Worm (Caenorhabditis elegans) whole organism, late embryonic: ENCODE measurements around the gene magu-2.

ENCODE experiments used
- ama-1 ChIP-seq: fragments of 150-350 bp; optimal IDR thresholded peaks from 2 replicates; lab custom pipeline; 2014
- ceh-24 ChIP-seq: sonication (generic microtip); optimal IDR thresholded peaks from 2 replicates; lab custom pipeline; 2016; ENCODE audit warnings: mild to moderate bottlenecking, missing genetic modification characterization, missing compliant biosample characterization
- ceh-34 ChIP-seq: sonication (generic microtip); optimal IDR thresholded peaks from 2 replicates; lab custom pipeline; 2016; ENCODE audit warnings: mild to moderate bottlenecking, missing genetic modification characterization, missing compliant biosample characterization
- ceh-48 ChIP-seq: sonication (generic microtip); optimal IDR thresholded peaks from 2 replicates; lab custom pipeline; 2016; ENCODE audit warnings: missing genetic modification characterization, inconsistent platforms, missing compliant biosample characterization
- dve-1 ChIP-seq: sonication (generic microtip); optimal IDR thresholded peaks from 2 replicates; lab custom pipeline; 2017; ENCODE audit warnings: antibody characterized with exemption, mild to moderate bottlenecking, missing genetic modification characterization, missing compliant biosample characterization
- lim-6 ChIP-seq: sonication (generic microtip); optimal IDR thresholded peaks from 2 replicates; lab custom pipeline; 2016; ENCODE audit warnings: missing genetic modification characterization, missing compliant biosample characterization
- pat-9 ChIP-seq: fragments of 200-800 bp; sonication (Bioruptor generic); optimal IDR thresholded peaks from 2 replicates; lab custom pipeline; 2018; ENCODE audit warnings: mild to moderate bottlenecking, missing genetic modification characterization, moderate library complexity, missing compliant biosample characterization
- unc-86 ChIP-seq: sonication (generic microtip); optimal IDR thresholded peaks from 2 replicates; lab custom pipeline; 2016; ENCODE audit warnings: missing genetic modification characterization, missing compliant biosample characterization

DNA sequence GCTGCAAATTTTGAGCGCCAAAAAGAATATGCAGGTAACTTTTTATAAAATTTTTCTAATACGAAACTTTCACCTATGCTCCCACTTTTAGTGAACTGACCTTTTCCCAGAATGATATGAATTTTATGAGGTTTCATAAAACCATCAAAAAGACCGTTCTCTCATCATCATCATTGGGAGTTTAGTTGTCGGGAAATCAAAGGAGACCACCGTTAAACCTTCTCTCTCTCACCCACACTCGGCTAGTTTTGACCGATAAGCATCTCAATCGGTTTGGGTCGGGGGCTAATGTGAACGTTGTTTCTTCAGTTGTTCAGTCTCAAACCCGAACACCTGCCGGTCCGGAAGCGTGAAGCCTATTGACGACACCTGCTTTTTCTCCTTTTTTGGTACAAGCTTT lies 4.6 kb downstream of the magu-2 start:
- TF ChIP-seq ceh-48 (no peak), pat-9 (no peak), unc-86 (tag; lab: Kevin White, UChicago) (no peak), ceh-34 (tag; lab: Kevin White, UChicago) (no peak), lim-6 (tag; lab: Kevin White, UChicago) (no peak), ama-1 (no peak), ceh-24 (tag; lab: Kevin White, UChicago) (no peak), dve-1 (tag; lab: Kevin White, UChicago) (no peak)
